Worm (Caenorhabditis elegans): ENCODE measurements around the gene iff-1.

Gene iff-1

ce11 chrIII:9768023-9768422 is 21.0 kb upstream of the iff-1 start:
- no peak for TF ChIP-seq nhr-23 (tag; optimal IDR thresholded peaks at IDR 0.05)
- no peak for TF ChIP-seq eor-1 (tag; optimal IDR thresholded peaks at IDR 0.05)
- no peak for TF ChIP-seq ZK546.5 (tag; optimal IDR thresholded peaks at IDR 0.05)
- no peak for TF ChIP-seq aly-2 (tag; optimal IDR thresholded peaks at IDR 0.05)
- TF ChIP-seq ceh-28 (tag; optimal IDR thresholded peaks at IDR 0.05), result no peak
- TF ChIP-seq fkh-10 (GFP tag; optimal IDR thresholded peaks at IDR 0.05), result no peak
- no peak for TF ChIP-seq unc-62 (GFP tag; optimal IDR thresholded peaks at IDR 0.05)
- TF ChIP-seq egl-27 (tag; optimal IDR thresholded peaks at IDR 0.05), result no peak
- no peak for TF ChIP-seq mml-1 (tag; optimal IDR thresholded peaks at IDR 0.05)
- TF ChIP-seq nhr-28 (tag; optimal IDR thresholded peaks at IDR 0.05), result no peak

- TF ChIP-seq ceh-16 (tag; optimal IDR thresholded peaks at IDR 0.05), result no peak
- no peak for TF ChIP-seq snpc-4 (tag; optimal IDR thresholded peaks at IDR 0.05)
- TF ChIP-seq ceh-82 (tag; optimal IDR thresholded peaks at IDR 0.05), result no peak
- no peak for TF ChIP-seq fos-1 (tag; optimal IDR thresholded peaks at IDR 0.05)
- no peak for TF ChIP-seq skn-1 (tag; optimal IDR thresholded peaks at IDR 0.05)
- no peak for TF ChIP-seq nhr-77 (tag; optimal IDR thresholded peaks at IDR 0.05)
- no peak for TF ChIP-seq aly-2 (tag; optimal IDR thresholded peaks at IDR 0.05)
- TF ChIP-seq nhr-23 (tag; optimal IDR thresholded peaks at IDR 0.05), result no peak
These were observed 20.1 kb upstream of the iff-1 start for ce11 chrIII:9767095-9767494.

- TF ChIP-seq lsy-12 (tag; optimal IDR thresholded peaks at IDR 0.05) (no peak), nhr-25 (tag; optimal IDR thresholded peaks at IDR 0.05) (peak; percentile 51), daf-12 (tag; optimal IDR thresholded peaks at IDR 0.05) (peak; percentile 48), lin-39 (tag; optimal IDR thresholded peaks at IDR 0.05) (peak; percentile 53), ceh-28 (tag; optimal IDR thresholded peaks at IDR 0.05) (peak; percentile 83), hmg-11 (tag; optimal IDR thresholded peaks at IDR 0.05) (peak; percentile 18), ztf-4 (tag; optimal IDR thresholded peaks at IDR 0.05) (no peak), zag-1 (tag; optimal IDR thresholded peaks at IDR 0.05) (no peak), aly-2 (tag; optimal IDR thresholded peaks at IDR 0.05) (no peak), nfya-1 (tag; optimal IDR thresholded peaks at IDR 0.05; ENCODE audit: insufficient read depth) (peak; percentile 69), pha-4 (tag; optimal IDR thresholded peaks at IDR 0.05) (peak; percentile 73), egl-5 (tag; optimal IDR thresholded peaks at IDR 0.05) (peak; percentile 44), nhr-23 (tag; optimal IDR thresholded peaks at IDR 0.05) (peak; percentile 57)
These were observed 19.2 kb upstream of the iff-1 start, which contains the start of gene cbp-1 for ce11 chrIII:9766175-9766574. cbp-1 (plus strand) TSS chrIII:9766509.

ce11 chrIII:9765465-9765900 is 18.5 kb upstream of the iff-1 start:
- TF ChIP-seq pqm-1 (tag; optimal IDR thresholded peaks at IDR 0.05) (peak; percentile 93), nhr-23 (tag; optimal IDR thresholded peaks at IDR 0.05) (peak; percentile 99), nhr-11 (tag; optimal IDR thresholded peaks at IDR 0.05) (peak; percentile 91), ceh-82 (tag; optimal IDR thresholded peaks at IDR 0.05) (peak; percentile 93), R02D3.7 (tag; optimal IDR thresholded peaks at IDR 0.05) (peak; percentile 90), jun-1 (tag; optimal IDR thresholded peaks at IDR 0.05) (peak; percentile 98), sea-2 (GFP tag; optimal IDR thresholded peaks at IDR 0.05) (peak; percentile 21), lin-39 (tag; optimal IDR thresholded peaks at IDR 0.05) (peak; percentile 100), egl-5 (tag; optimal IDR thresholded peaks at IDR 0.05) (peak; percentile 98), ztf-11 (tag; optimal IDR thresholded peaks at IDR 0.05) (no peak), ceh-9 (tag; optimal IDR thresholded peaks at IDR 0.05) (no peak), lsy-12 (tag; optimal IDR thresholded peaks at IDR 0.05) (peak; percentile 99), aly-2 (tag; optimal IDR thresholded peaks at IDR 0.05) (peak; percentile 90), ceh-16 (tag; optimal IDR thresholded peaks at IDR 0.05) (no peak), tbx-2 (tag; optimal IDR thresholded peaks at IDR 0.05) (peak; percentile 97), elt-1 (tag; optimal IDR thresholded peaks at IDR 0.05) (peak; percentile 85), ZK546.5 (tag; optimal IDR thresholded peaks at IDR 0.05) (peak; percentile 57), snpc-4 (tag; optimal IDR thresholded peaks at IDR 0.05) (peak; percentile 87), mml-1 (tag; optimal IDR thresholded peaks at IDR 0.05) (no peak), egl-27 (tag; optimal IDR thresholded peaks at IDR 0.05) (peak; percentile 78), hmg-11 (tag; optimal IDR thresholded peaks at IDR 0.05) (peak; percentile 96), daf-12 (tag; optimal IDR thresholded peaks at IDR 0.05) (peak; percentile 70), pha-4 (tag; optimal IDR thresholded peaks at IDR 0.05) (peak; percentile 98), unc-62 (GFP tag; optimal IDR thresholded peaks at IDR 0.05) (peak; percentile 86), ama-1 (optimal IDR thresholded peaks at IDR 0.05) (peak; percentile 99), nhr-28 (tag; optimal IDR thresholded peaks at IDR 0.05) (peak; percentile 16), ceh-28 (tag; optimal IDR thresholded peaks at IDR 0.05) (peak; percentile 90), unc-39 (tag; optimal IDR thresholded peaks at IDR 0.05) (peak; percentile 34), nfya-1 (tag; optimal IDR thresholded peaks at IDR 0.05; ENCODE audit: insufficient read depth) (peak; percentile 99), fkh-2 (tag; optimal IDR thresholded peaks at IDR 0.05) (no peak), nhr-67 (tag; optimal IDR thresholded peaks at IDR 0.05) (no peak), eor-1 (tag; optimal IDR thresholded peaks at IDR 0.05) (no peak), elt-3 (tag; optimal IDR thresholded peaks at IDR 0.05) (peak in 2 of 3 experiments; percentile 29 to 88), nhr-43 (tag; optimal IDR thresholded peaks at IDR 0.05; ENCODE audit: poor library complexity, severe bottlenecking) (peak; percentile 98), nhr-76 (tag; optimal IDR thresholded peaks at IDR 0.05) (peak; percentile 37), nhr-237 (tag; optimal IDR thresholded peaks at IDR 0.05) (peak; percentile 4), fkh-10 (GFP tag; optimal IDR thresholded peaks at IDR 0.05) (peak; percentile 66), mdl-1 (tag; optimal IDR thresholded peaks at IDR 0.05) (peak; percentile 92), lin-15B (tag; optimal IDR thresholded peaks at IDR 0.05) (peak; percentile 95)

All from whole organism, L3 larva.